Fruit fly (Drosophila melanogaster): ENCODE results near the gene CG13280.
A peak's percentile ranks its signal among the peaks of the same experiment; 100 is the strongest.

Gene CG13280

DNA sequence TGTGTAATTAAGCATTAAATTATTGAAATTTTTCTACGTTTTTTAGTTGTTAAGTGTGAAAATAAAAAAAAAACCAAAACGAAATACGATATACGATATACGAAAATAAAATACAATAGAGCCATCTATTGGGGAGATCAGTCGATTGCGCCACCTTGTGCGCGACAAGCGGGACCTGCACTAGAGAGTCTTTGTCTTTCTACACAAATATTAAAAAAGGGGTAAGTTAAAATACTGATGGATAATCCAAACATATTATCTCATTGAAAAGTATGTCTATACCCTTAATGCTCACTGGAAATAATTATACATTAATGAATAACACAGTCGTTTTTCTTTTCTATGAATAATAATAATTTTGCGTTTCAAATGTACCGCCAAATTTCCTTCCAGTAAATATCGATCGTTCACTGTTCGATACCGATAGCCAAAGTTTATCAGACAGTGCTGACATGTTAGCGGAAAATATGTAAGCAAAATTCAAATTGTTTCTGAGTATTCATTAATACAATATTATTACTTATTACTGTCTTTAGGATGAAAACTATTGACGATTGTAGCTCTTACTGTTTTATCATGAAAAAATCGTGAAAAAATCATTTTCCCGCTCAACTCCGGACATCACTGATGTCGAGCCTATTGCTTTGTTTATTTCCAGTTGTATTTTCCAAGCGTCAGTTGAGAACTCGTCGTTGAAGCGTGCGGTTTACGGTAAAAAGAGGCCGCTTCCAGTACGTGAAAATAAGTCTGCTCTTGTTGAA, 4.7 kb downstream of the CG13280 start, which contains the start of gene mdy (continued):
- no peak for TF ChIP-seq CG10147 (GFP tag; optimal IDR thresholded peaks at IDR 0.05)
- peak; percentile 45 for TF ChIP-seq CG33557 (GFP tag; optimal IDR thresholded peaks at IDR 0.05)
- TF ChIP-seq CG43689 (GFP tag; IDR thresholded peaks at IDR 0.05) = no peak
- no peak for TF ChIP-seq br (optimal IDR thresholded peaks at IDR 0.05)
- TF ChIP-seq amos (GFP tag; IDR thresholded peaks at IDR 0.05; ENCODE audit: partially characterized antibody) = no peak
- TF ChIP-seq Hr39 (optimal IDR thresholded peaks at IDR 0.05) = no peak
- peak; percentile 79 for TF ChIP-seq gem (tag; optimal IDR thresholded peaks at IDR 0.05)
- TF ChIP-seq Sry-δ (GFP tag; optimal IDR thresholded peaks at IDR 0.05) = peak; percentile 63
- peak; percentile 38; the same call in 1 of the 2 replicates for TF ChIP-seq CG31224 (GFP tag; IDR thresholded peaks at IDR 0.05)
- TF ChIP-seq sd (tag; optimal IDR thresholded peaks at IDR 0.05) = no peak
- TF ChIP-seq CG7928 (GFP tag; optimal IDR thresholded peaks at IDR 0.05) = no peak
- TF ChIP-seq Hmx (GFP tag; optimal IDR thresholded peaks at IDR 0.05) = no peak
- peak; percentile 54 for TF ChIP-seq pzg (GFP tag; optimal IDR thresholded peaks at IDR 0.05)
- peak; percentile 51 for TF ChIP-seq CG10209 (GFP tag; optimal IDR thresholded peaks at IDR 0.05)
- no peak for TF ChIP-seq CG31365 (tag; optimal IDR thresholded peaks at IDR 0.05)
- TF ChIP-seq CG15514 (GFP tag; optimal IDR thresholded peaks at IDR 0.05) = peak; percentile 79
- TF ChIP-seq CG4328 (GFP tag; optimal IDR thresholded peaks at IDR 0.05) = peak; percentile 0
- TF ChIP-seq Gsc (GFP tag; IDR thresholded peaks at IDR 0.05) = no peak
- TF ChIP-seq YL-1 (GFP tag; optimal IDR thresholded peaks at IDR 0.05) = peak; percentile 36
- peak; percentile 17 for TF ChIP-seq CG1792 (GFP tag; optimal IDR thresholded peaks at IDR 0.05)
- TF ChIP-seq CG5245 (GFP tag; optimal IDR thresholded peaks at IDR 0.05) = peak; percentile 32
- no peak for TF ChIP-seq CG2678 (tag; optimal IDR thresholded peaks at IDR 0.05)
- no peak for TF ChIP-seq CG10431 (GFP tag; optimal IDR thresholded peaks at IDR 0.05)
- TF ChIP-seq H15 (GFP tag; IDR thresholded peaks at IDR 0.05) = peak; percentile 36; the same call in 1 of the 3 replicates
- TF ChIP-seq CG33213 (GFP tag; optimal IDR thresholded peaks at IDR 0.05) = peak; percentile 29
- peak; percentile 56 for TF ChIP-seq CG12104 (GFP tag; optimal IDR thresholded peaks at IDR 0.05)
- peak; percentile 39 for TF ChIP-seq pb (GFP tag; optimal IDR thresholded peaks at IDR 0.05)
- TF ChIP-seq CoRest (tag; optimal IDR thresholded peaks at IDR 0.05) = peak; percentile 75
- peak; percentile 31 for TF ChIP-seq MTF-1 (GFP tag; optimal IDR thresholded peaks at IDR 0.05; ENCODE audit: borderline replicate concordance)
- peak; percentile 44 for TF ChIP-seq CG7839 (tag; optimal IDR thresholded peaks at IDR 0.05)
- peak; percentile 68 for TF ChIP-seq CG2712 (tag; optimal IDR thresholded peaks at IDR 0.05)
- TF ChIP-seq bowl (GFP tag; IDR thresholded peaks at IDR 0.05) = no peak
- peak; percentile 44 for TF ChIP-seq ATbp (GFP tag; optimal IDR thresholded peaks at IDR 0.05)
- no peak for TF ChIP-seq fru (optimal IDR thresholded peaks at IDR 0.05)
- TF ChIP-seq mam (GFP tag; optimal IDR thresholded peaks at IDR 0.05) = peak; percentile 33
- no peak for TF ChIP-seq sima (GFP tag; optimal IDR thresholded peaks at IDR 0.05)
- TF ChIP-seq unc-4 (GFP tag; IDR thresholded peaks at IDR 0.05; ENCODE audit: partially characterized antibody) = peak; percentile 55; the same call in 1 of the 2 replicates
- no peak for TF ChIP-seq tll (GFP tag; optimal IDR thresholded peaks at IDR 0.05)
- peak; percentile 47 for TF ChIP-seq pho (GFP tag; optimal IDR thresholded peaks at IDR 0.05)
- TF ChIP-seq sqz (GFP tag; optimal IDR thresholded peaks at IDR 0.05) = no peak
- peak; percentile 63 for TF ChIP-seq CG4424 (GFP tag; optimal IDR thresholded peaks at IDR 0.05)
- TF ChIP-seq Dbx (GFP tag; IDR thresholded peaks at IDR 0.05) = peak; percentile 49; the same call in 1 of the 3 replicates
- TF ChIP-seq tin (GFP tag; optimal IDR thresholded peaks at IDR 0.05) = peak; percentile 50
- peak; percentile 54 for TF ChIP-seq CG9727 (GFP tag; optimal IDR thresholded peaks at IDR 0.05)
- TF ChIP-seq Med (GFP tag) = peak; percentile 90
- peak; percentile 45; the same call in 1 of the 2 replicates for TF ChIP-seq dati (GFP tag; IDR thresholded peaks at IDR 0.05)
- peak; percentile 7 for TF ChIP-seq Abd-B (GFP tag; optimal IDR thresholded peaks at IDR 0.05)
- no peak for TF ChIP-seq ewg (GFP tag; optimal IDR thresholded peaks at IDR 0.05)
- TF ChIP-seq Max (GFP tag; optimal IDR thresholded peaks at IDR 0.05) = peak; percentile 65

Data from whole organism, embryonic.